Fruit fly (Drosophila melanogaster) whole organism, wandering third instar larva: Measurements from ENCODE around the gene Actn.

Experiments
- Abd-B ChIP-seq: fragments of >200 bp; optimal IDR thresholded peaks from 2 replicates; lab custom pipeline; 2017; ENCODE audit warnings: missing biosample characterization, missing genetic modification characterization
- GATAd ChIP-seq: sonication (Bioruptor generic); optimal IDR thresholded peaks from 2 replicates; lab custom pipeline; 2016; ENCODE audit warnings: missing biosample characterization, missing genetic modification characterization
- fru ChIP-seq: fragments of 200-800 bp; sonication (Bioruptor generic); optimal IDR thresholded peaks from 3 replicates; lab custom pipeline; 2016; ENCODE audit warnings: missing biosample characterization, mild to moderate bottlenecking, missing genetic modification characterization
- jim ChIP-seq: fragments of 175-275, 200-325 bp; sonication (Bioruptor generic); optimal IDR thresholded peaks from 2 replicates; lab custom pipeline; 2016; ENCODE audit warnings: missing biosample characterization, mild to moderate bottlenecking, missing genetic modification characterization
- sage ChIP-seq: fragments of 200-800 bp; sonication (Bioruptor generic); optimal IDR thresholded peaks from 2 replicates; lab custom pipeline; 2016; ENCODE audit warnings: missing biosample characterization, mild to moderate bottlenecking, missing genetic modification characterization
- usp ChIP-seq: fragments of >200 bp; optimal IDR thresholded peaks from 2 replicates; lab custom pipeline; 2017; ENCODE audit warnings: missing biosample characterization, missing genetic modification characterization

DNA sequence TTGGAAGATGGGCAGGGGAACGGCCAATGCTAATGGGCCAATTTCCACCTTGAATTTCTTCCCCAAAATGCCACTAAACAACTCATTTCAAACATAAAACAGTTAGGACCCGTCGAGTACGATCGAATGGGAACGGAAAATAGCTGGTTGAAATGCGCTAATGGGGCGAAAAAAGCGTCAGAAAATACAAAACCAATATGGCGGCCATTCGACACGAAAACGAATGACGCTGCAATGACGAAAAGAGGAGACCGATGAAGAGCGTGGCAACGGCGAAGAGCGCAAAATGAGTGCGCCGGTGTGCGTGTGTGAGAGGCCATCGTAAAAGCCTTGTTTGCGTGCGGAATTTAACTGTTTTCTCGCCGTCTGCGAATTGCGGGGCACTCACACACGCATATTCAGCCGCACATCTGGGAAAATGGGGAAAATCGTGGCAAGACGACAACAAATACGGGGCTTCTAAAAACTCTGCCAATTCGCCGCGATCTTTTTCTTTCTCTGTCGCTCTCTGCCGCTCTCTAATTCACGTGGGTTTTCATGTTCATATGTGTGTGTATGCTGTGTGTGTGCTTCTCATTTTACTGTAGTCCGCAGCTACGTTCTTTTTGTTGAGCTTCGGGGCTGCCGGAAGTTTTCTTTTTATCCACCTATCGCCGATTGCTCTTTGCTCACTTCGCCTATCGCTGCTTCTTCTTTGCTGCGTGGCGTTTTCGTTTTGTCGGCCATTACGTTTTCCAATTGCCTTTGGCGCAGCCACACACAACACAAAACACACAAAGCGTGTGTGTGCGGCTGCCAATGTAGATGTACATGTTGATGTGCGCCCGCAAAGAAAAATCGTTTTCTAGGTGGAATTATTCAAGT, 31.9 kb downstream of the Actn start, which contains the start of gene east:
- TF ChIP-seq GATAd (GFP tag; lab: Kevin White, UChicago) (no peak), usp (GFP tag; lab: Kevin White, UChicago) (no peak), sage (no peak), jim (GFP tag; lab: Kevin White, UChicago) (no peak), fru (GFP tag; lab: Kevin White, UChicago) (no peak), Abd-B (GFP tag; lab: Kevin White, UChicago) (no peak)
